Fruit fly (Drosophila melanogaster): Measurements from ENCODE around the gene eIF5B.

The eIF5B gene

dm6 chr3L:3449680-3450079 is 11.1 kb downstream of the eIF5B start (continued):
- TF ChIP-seq onecut (GFP tag; IDR thresholded peaks at IDR 0.05) = no peak
- peak; percentile 23 for TF ChIP-seq HLH54F (GFP tag; optimal IDR thresholded peaks at IDR 0.05)
- TF ChIP-seq chm (GFP tag; IDR thresholded peaks at IDR 0.05) = 0 out of 2 replicates have a peak, but pooled peaks have one; percentile 19
- no peak for TF ChIP-seq Dfd (GFP tag; optimal IDR thresholded peaks at IDR 0.05)
- peak; percentile 19 for TF ChIP-seq pnt (GFP tag; optimal IDR thresholded peaks at IDR 0.05)
- TF ChIP-seq Neu2 (GFP tag; optimal IDR thresholded peaks at IDR 0.05; ENCODE audit: borderline replicate concordance) = no peak
- TF ChIP-seq Ssrp (tag; optimal IDR thresholded peaks at IDR 0.05) = peak; percentile 52
- no peak for TF ChIP-seq Hr39 (optimal IDR thresholded peaks at IDR 0.05)
- TF ChIP-seq Sin3A (optimal IDR thresholded peaks at IDR 0.05) = no peak
- 0 out of 2 replicates have a peak, but pooled peaks have one; percentile 21 for TF ChIP-seq CG10321 (GFP tag; IDR thresholded peaks at IDR 0.05)
- no peak for TF ChIP-seq Drgx (GFP tag; IDR thresholded peaks at IDR 0.05)
- no peak for TF ChIP-seq CG2202 (tag; optimal IDR thresholded peaks at IDR 0.05)
- TF ChIP-seq dysf (GFP tag; IDR thresholded peaks at IDR 0.05) = no peak
- no peak for TF ChIP-seq CG7745 (tag; optimal IDR thresholded peaks at IDR 0.05)
- no peak for TF ChIP-seq CG2199 (GFP tag; IDR thresholded peaks at IDR 0.05)
- TF ChIP-seq dmrt11E (tag; optimal IDR thresholded peaks at IDR 0.05) = peak; percentile 44
- TF ChIP-seq ken (GFP tag; IDR thresholded peaks at IDR 0.05) = peak; percentile 46; the same call in 1 of the 3 replicates
- peak; percentile 70 for TF ChIP-seq row (GFP tag; IDR thresholded peaks at IDR 0.05)
- peak; percentile 62 for TF ChIP-seq CG13775 (GFP tag; optimal IDR thresholded peaks at IDR 0.05)
- peak; percentile 35 for TF ChIP-seq CG18599 (GFP tag; optimal IDR thresholded peaks at IDR 0.05)
- TF ChIP-seq Side (GFP tag; optimal IDR thresholded peaks at IDR 0.05) = no peak
- peak; percentile 2 for TF ChIP-seq CG16863 (GFP tag; optimal IDR thresholded peaks at IDR 0.05)
- TF ChIP-seq CG32532 (GFP tag; IDR thresholded peaks at IDR 0.05) = 0 out of 2 replicates have a peak, but pooled peaks have one; percentile 5
- peak; percentile 64 for TF ChIP-seq CG9932 (GFP tag; IDR thresholded peaks at IDR 0.05)
- peak in 1 of 2 experiments; percentile 54 for TF ChIP-seq bsh (GFP tag; optimal IDR thresholded peaks at IDR 0.05)
- TF ChIP-seq CG32767 (GFP tag; IDR thresholded peaks at IDR 0.05) = no peak
- TF ChIP-seq lov (optimal IDR thresholded peaks at IDR 0.05) = no peak
- TF ChIP-seq lov (GFP tag; IDR thresholded peaks at IDR 0.05) = no peak
- TF ChIP-seq Chrac-16 (GFP tag; optimal IDR thresholded peaks at IDR 0.05) = peak; percentile 0
- no peak for TF ChIP-seq sd (tag; optimal IDR thresholded peaks at IDR 0.05)
- TF ChIP-seq CG11247 (GFP tag; IDR thresholded peaks at IDR 0.05) = no peak
- peak; percentile 46 for TF ChIP-seq Hsf (GFP tag; optimal IDR thresholded peaks at IDR 0.05)
- peak; percentile 14 for TF ChIP-seq CG1602 (GFP tag; optimal IDR thresholded peaks at IDR 0.05)
- no peak for TF ChIP-seq wor (GFP tag; IDR thresholded peaks at IDR 0.05)
- TF ChIP-seq otp (GFP tag; IDR thresholded peaks at IDR 0.05) = peak; percentile 66; the same call in 2 of the 3 replicates
- TF ChIP-seq CG2889 (GFP tag; IDR thresholded peaks at IDR 0.05) = 0 out of 3 replicates have a peak, but pooled peaks have one; percentile 16
- peak; percentile 43 for TF ChIP-seq CG12155 (GFP tag; optimal IDR thresholded peaks at IDR 0.05)
- TF ChIP-seq CG15269 (tag; optimal IDR thresholded peaks at IDR 0.05) = peak; percentile 37
- peak in 1 of 2 experiments; percentile 2 for TF ChIP-seq dpn (GFP tag; optimal IDR thresholded peaks at IDR 0.05)
- no peak for TF ChIP-seq Bteb2 (GFP tag; optimal IDR thresholded peaks at IDR 0.05)
- 0 out of 3 replicates have a peak, but pooled peaks have one; percentile 10 for TF ChIP-seq Optix (GFP tag; IDR thresholded peaks at IDR 0.05)
- no peak for TF ChIP-seq dm (GFP tag; optimal IDR thresholded peaks at IDR 0.05)
- TF ChIP-seq CG9876 (GFP tag; optimal IDR thresholded peaks at IDR 0.05) = no peak
- no peak for TF ChIP-seq sima (GFP tag; optimal IDR thresholded peaks at IDR 0.05)
- TF ChIP-seq HLHmδ (GFP tag; optimal IDR thresholded peaks at IDR 0.05) = no peak
- no peak for TF ChIP-seq oc (tag; optimal IDR thresholded peaks at IDR 0.05)
- peak; percentile 55; the same call in 1 of the 2 replicates for TF ChIP-seq ap (GFP tag; IDR thresholded peaks at IDR 0.05)
- TF ChIP-seq chif (GFP tag; optimal IDR thresholded peaks at IDR 0.05) = peak; percentile 8 to 32
- no peak for TF ChIP-seq CG1647 (GFP tag; optimal IDR thresholded peaks at IDR 0.05)
- TF ChIP-seq fd102C (GFP tag; optimal IDR thresholded peaks at IDR 0.05) = no peak
- no peak for TF ChIP-seq CG43689 (GFP tag; IDR thresholded peaks at IDR 0.05)
- no peak for TF ChIP-seq CG18262 (tag; optimal IDR thresholded peaks at IDR 0.05)
- TF ChIP-seq lilli (GFP tag; optimal IDR thresholded peaks at IDR 0.05) = peak; percentile 41
